Fruit fly (Drosophila melanogaster) S2 (cell line): ENCODE data around the gene Teh4.

Source experiments
- CG8478 ChIP-seq: fragments of >200 bp; optimal IDR thresholded peaks from 2 replicates; lab custom pipeline; 2018
- CTCF ChIP-seq, 2 experiments: fragments of >200 bp; optimal IDR thresholded peaks; 2 replicates each; lab custom pipeline; 2018

DNA sequence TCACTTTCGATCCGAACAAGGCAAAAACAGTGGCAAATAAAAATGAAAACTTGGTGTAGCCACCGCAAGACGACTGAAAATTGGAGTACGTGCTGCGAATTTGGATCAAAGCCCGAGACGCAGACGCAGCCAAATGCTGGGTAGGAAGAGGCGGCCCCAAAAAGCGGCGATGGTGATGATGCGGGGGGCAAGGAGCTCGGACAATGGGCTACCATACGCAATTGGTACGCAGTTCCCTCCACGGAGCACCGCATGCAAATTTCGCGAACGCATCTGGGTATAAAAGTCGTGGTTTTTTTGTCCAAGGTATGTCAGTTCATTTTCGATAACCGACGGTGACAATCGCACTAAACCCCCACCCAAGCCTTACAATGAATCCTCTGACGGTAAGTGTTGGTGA, 37.0 kb upstream of the Teh4 start, which contains the start of gene Cpr64Ad:
- TF ChIP-seq CG8478 (lab: Kevin White, UChicago) (no peak), CTCF (optimal IDR thresholded peaks at IDR 0.05; lab: Kevin White, UChicago) (no peak)
